Worm (Caenorhabditis elegans) whole organism, L4 larva: ENCODE data around the gene ZK829.7.

ENCODE experiments used
- F10B5.3 ChIP-seq: sonication (generic microtip); optimal IDR thresholded peaks from 2 replicates; lab custom pipeline; 2016; ENCODE audit warnings: mild to moderate bottlenecking, missing genetic modification characterization, missing compliant biosample characterization
- F26F4.8 ChIP-seq: fragments of 200-800 bp; sonication (Bioruptor generic); conservative IDR thresholded peaks from 2 replicates; pipeline ENCODE4 v1.3.6; 2022; ENCODE audit warnings: missing genetic modification characterization, missing compliant biosample characterization
- F49E8.2 ChIP-seq: sonication (generic microtip); optimal IDR thresholded peaks from 2 replicates; lab custom pipeline; 2016; ENCODE audit warnings: missing compliant biosample characterization, mild to moderate bottlenecking, missing genetic modification characterization, borderline replicate concordance
- T20F7.1 ChIP-seq: fragments of 200-800 bp; sonication (Bioruptor generic); optimal IDR thresholded peaks from 2 replicates; lab custom pipeline; 2018; ENCODE audit warnings: mild to moderate bottlenecking, missing genetic modification characterization, missing compliant biosample characterization
- ZK337.2 ChIP-seq: fragments of 200-800 bp; sonication (Bioruptor generic); IDR thresholded peaks from 2 replicates; pipeline ENCODE4 v1.3.6; 2022; ENCODE audit warnings: missing genetic modification reagents, missing genetic modification characterization, missing compliant biosample characterization
- ZK546.5 ChIP-seq, 2 experiments: sonication (generic microtip); optimal IDR thresholded peaks; 2 replicates each; lab custom pipeline; 2017; ENCODE audit warnings: missing biosample characterization in 2 of 2, missing genetic modification characterization in 2 of 2
- aha-1 ChIP-seq: fragments of 150-350 bp; peaks from one replicate; lab custom pipeline; 2014; ENCODE audit warnings: missing biosample characterization, missing genetic modification characterization
- aly-2 ChIP-seq: sonication (generic microtip); optimal IDR thresholded peaks from 2 replicates; lab custom pipeline; 2018; ENCODE audit warnings: missing biosample characterization, missing genetic modification characterization
- arid-1 ChIP-seq: fragments of 200-800 bp; sonication (Bioruptor generic); conservative IDR thresholded peaks from 2 replicates; pipeline ENCODE4 v1.3.6; 2022; ENCODE audit warnings: missing genetic modification reagents, missing genetic modification characterization, missing compliant biosample characterization
- ceh-20 ChIP-seq: fragments of 200-800 bp; sonication (Bioruptor generic); IDR thresholded peaks from 2 replicates; pipeline ENCODE4 v1.3.6; 2022; ENCODE audit warnings: missing genetic modification reagents, missing genetic modification characterization, missing compliant biosample characterization
- cey-2 ChIP-seq: sonication (generic microtip); optimal IDR thresholded peaks from 3 replicates; lab custom pipeline; 2017; ENCODE audit warnings: missing genetic modification characterization, mild to moderate bottlenecking, missing compliant biosample characterization, antibody characterized with exemption, borderline replicate concordance; ENCODE audit not compliant: insufficient read depth
- daf-12 ChIP-seq: fragments of 150-350 bp; optimal IDR thresholded peaks from 2 replicates; lab custom pipeline; 2014; ENCODE audit warnings: missing biosample characterization, missing genetic modification reagents, missing genetic modification characterization
- daf-8 ChIP-seq: fragments of 200-800 bp; sonication (Bioruptor generic); IDR thresholded peaks from 2 replicates; pipeline ENCODE4 v1.3.6; 2022; ENCODE audit warnings: missing genetic modification characterization, missing compliant biosample characterization
- dmd-6 ChIP-seq: fragments of 200-800 bp; sonication (Bioruptor generic); IDR thresholded peaks from 2 replicates; pipeline ENCODE4 v1.3.6; 2022; ENCODE audit warnings: missing genetic modification reagents, missing genetic modification characterization, missing compliant biosample characterization
- dmd-8 ChIP-seq: fragments of 200-800 bp; sonication (Bioruptor generic); IDR thresholded peaks from 2 replicates; pipeline ENCODE4 v1.3.6; 2022; ENCODE audit warnings: missing genetic modification characterization, missing compliant biosample characterization
- dpl-1 ChIP-seq: fragments of 150-350 bp; optimal IDR thresholded peaks from 2 replicates; lab custom pipeline; 2014; ENCODE audit warnings: missing biosample characterization, missing genetic modification reagents, missing genetic modification characterization
- duxl-1 ChIP-seq: sonication (generic microtip); optimal IDR thresholded peaks from 2 replicates; lab custom pipeline; 2016; ENCODE audit warnings: mild to moderate bottlenecking, missing genetic modification characterization, moderate library complexity, missing compliant biosample characterization; ENCODE audit not compliant: poor library complexity
- dve-1 ChIP-seq: sonication (generic microtip); optimal IDR thresholded peaks from 2 replicates; lab custom pipeline; 2017; ENCODE audit warnings: antibody characterized with exemption, mild to moderate bottlenecking, missing genetic modification characterization, missing compliant biosample characterization; ENCODE audit not compliant: insufficient read depth
- fkh-10 ChIP-seq: fragments of 150-350 bp; optimal IDR thresholded peaks from 2 replicates; lab custom pipeline; 2014; ENCODE audit warnings: missing biosample characterization, missing genetic modification reagents, missing genetic modification characterization
- gei-8 ChIP-seq: fragments of 200-800 bp; sonication (Bioruptor generic); optimal IDR thresholded peaks from 2 replicates; lab custom pipeline; 2018; ENCODE audit warnings: mild to moderate bottlenecking, missing genetic modification characterization, missing compliant biosample characterization
- hlh-30 ChIP-seq: sonication (generic microtip); optimal IDR thresholded peaks from 2 replicates; lab custom pipeline; 2017; ENCODE audit warnings: antibody characterized with exemption, mild to moderate bottlenecking, missing genetic modification characterization, missing compliant biosample characterization; ENCODE audit not compliant: insufficient read depth
- hmg-1.1 ChIP-seq: fragments of 200-800 bp; sonication (Bioruptor generic); IDR thresholded peaks from 2 replicates; pipeline ENCODE4 v1.3.6; 2022; ENCODE audit warnings: missing genetic modification reagents, missing genetic modification characterization, missing compliant biosample characterization
- jun-1 ChIP-seq: fragments of 150-350 bp; optimal IDR thresholded peaks from 2 replicates; lab custom pipeline; 2014; ENCODE audit warnings: missing biosample characterization, missing genetic modification reagents, missing genetic modification characterization
- lin-1 ChIP-seq: fragments of 200-800 bp; sonication (Bioruptor generic); IDR thresholded peaks from 2 replicates; pipeline ENCODE4 v1.3.6; 2022; ENCODE audit warnings: missing genetic modification reagents, missing genetic modification characterization, missing compliant biosample characterization
- lin-29 ChIP-seq: fragments of 200-800 bp; sonication (Bioruptor generic); IDR thresholded peaks from 2 replicates; pipeline ENCODE4 v1.3.6; 2022; ENCODE audit warnings: missing genetic modification reagents, missing genetic modification characterization, missing compliant biosample characterization
- lsy-2 ChIP-seq, 2 experiments: fragments of 150-350 bp in 1 of 2; sonication (generic microtip) in 1 of 2; optimal IDR thresholded peaks; 2 replicates each; lab custom pipeline; 2014 to 2017; ENCODE audit warnings: missing biosample characterization in 2 of 2, missing genetic modification characterization in 2 of 2
- madf-9 ChIP-seq: fragments of 200-800 bp; sonication (Bioruptor generic); conservative IDR thresholded peaks from 2 replicates; pipeline ENCODE4 v1.3.6; 2022; ENCODE audit warnings: missing genetic modification reagents, missing genetic modification characterization, missing compliant biosample characterization
- mdt-29 ChIP-seq: fragments of 200-800 bp; sonication (Bioruptor generic); IDR thresholded peaks from 2 replicates; pipeline ENCODE4 v1.3.6; 2022; ENCODE audit warnings: missing genetic modification reagents, missing genetic modification characterization, missing compliant biosample characterization
- mxl-2 ChIP-seq: fragments of 200-800 bp; sonication (Bioruptor generic); conservative IDR thresholded peaks from 2 replicates; pipeline ENCODE4 v1.3.6; 2022; ENCODE audit warnings: missing genetic modification reagents, missing genetic modification characterization, missing compliant biosample characterization
- mxl-3 ChIP-seq: fragments of 200-800 bp; sonication (Bioruptor generic); optimal IDR thresholded peaks from 2 replicates; lab custom pipeline; 2018; ENCODE audit warnings: mild to moderate bottlenecking, missing genetic modification characterization, missing compliant biosample characterization
- nhr-10 ChIP-seq: fragments of 150-350 bp; optimal IDR thresholded peaks from 2 replicates; lab custom pipeline; 2014; ENCODE audit warnings: missing biosample characterization, missing genetic modification characterization
- nhr-102 ChIP-seq: sonication (generic microtip); optimal IDR thresholded peaks from 2 replicates; lab custom pipeline; 2016; ENCODE audit warnings: mild to moderate bottlenecking, missing genetic modification characterization, moderate library complexity, missing compliant biosample characterization
- nhr-28 ChIP-seq: fragments of 150-350 bp; optimal IDR thresholded peaks from 2 replicates; lab custom pipeline; 2014; ENCODE audit warnings: missing biosample characterization, missing genetic modification characterization
- nhr-48 ChIP-seq: sonication (generic microtip); optimal IDR thresholded peaks from 2 replicates; lab custom pipeline; 2016; ENCODE audit warnings: mild to moderate bottlenecking, missing genetic modification characterization, missing compliant biosample characterization
- pha-4 ChIP-seq, 2 experiments: fragments of 150-350 bp in 1 of 2; fragments of 200-800 bp in 1 of 2; sonication (Bioruptor generic) in 1 of 2; IDR thresholded peaks in 1 of 2; optimal IDR thresholded peaks in 1 of 2; 2 replicates each; pipeline versions ENCODE4 v1.3.6 to Lab custom; 2014 to 2022; ENCODE audit warnings: missing genetic modification characterization in 2 of 2, missing genetic modification reagents in 2 of 2, missing biosample characterization in 1 of 2, missing compliant biosample characterization in 1 of 2
- pqm-1 ChIP-seq: sonication (generic microtip); optimal IDR thresholded peaks from 2 replicates; lab custom pipeline; 2017; ENCODE audit warnings: missing biosample characterization, missing genetic modification characterization
- rbr-2 ChIP-seq: sonication (generic microtip); optimal IDR thresholded peaks from 2 replicates; lab custom pipeline; 2016; ENCODE audit warnings: missing genotype, missing genetic modification characterization, missing compliant biosample characterization
- skn-1 ChIP-seq: fragments of 150-350 bp; optimal IDR thresholded peaks from 2 replicates; lab custom pipeline; 2014; ENCODE audit warnings: missing biosample characterization, missing genetic modification characterization
- snpc-4 ChIP-seq: fragments of 150-350 bp; optimal IDR thresholded peaks from 2 replicates; lab custom pipeline; 2014; ENCODE audit warnings: missing biosample characterization, missing genetic modification characterization
- tra-1 ChIP-seq: fragments of 200-800 bp; sonication (Bioruptor generic); IDR thresholded peaks from 2 replicates; pipeline ENCODE4 v1.3.6; 2022; ENCODE audit warnings: missing genetic modification reagents, missing genetic modification characterization, missing compliant biosample characterization
- unc-130 ChIP-seq: sonication (generic microtip); optimal IDR thresholded peaks from 2 replicates; lab custom pipeline; 2016; ENCODE audit warnings: missing genetic modification reagents, missing genetic modification characterization, missing compliant biosample characterization
- zag-1 ChIP-seq: fragments of 150-350 bp; optimal IDR thresholded peaks from 2 replicates; lab custom pipeline; 2014; ENCODE audit warnings: missing biosample characterization, missing genetic modification characterization
- zfp-2 ChIP-seq: sonication (generic microtip); optimal IDR thresholded peaks from 2 replicates; lab custom pipeline; 2016; ENCODE audit warnings: mild to moderate bottlenecking, missing genetic modification characterization, missing compliant biosample characterization

The ZK829.7 gene

ce11 chrIV:11928388-11928787, 32.9 kb downstream of the ZK829.7 start (continued):
- TF ChIP-seq T20F7.1: no peak
- TF ChIP-seq dmd-8 (GFP tag; lab: Robert Waterston, UW): peak; percentile 87; the same call in 1 of the 2 replicates
- 0 out of 2 replicates have a peak, but pooled peaks have one; percentile 53 for TF ChIP-seq lin-1 (GFP tag; lab: Robert Waterston, UW)
- TF ChIP-seq F26F4.8 (GFP tag; lab: Robert Waterston, UW): peak; percentile 59; the same call in 1 of the 2 replicates
- TF ChIP-seq F49E8.2 (tag; lab: Kevin White, UChicago): peak; percentile 34
- no peak for TF ChIP-seq gei-8 (GFP tag; lab: Kevin White, UChicago)
- peak; percentile 45 for TF ChIP-seq rbr-2 (tag; lab: Kevin White, UChicago)
- TF ChIP-seq zfp-2: no peak
- TF ChIP-seq lin-29: no peak
- peak; percentile 96 for TF ChIP-seq aha-1 (tag; lab: Kevin White, UChicago)
- no peak for TF ChIP-seq mxl-2 (GFP tag; lab: Robert Waterston, UW)
- TF ChIP-seq pqm-1 (tag; lab: Kevin White, UChicago): no peak
- no peak for TF ChIP-seq daf-12 (tag; lab: Kevin White, UChicago)
- peak; percentile 6 for TF ChIP-seq nhr-48 (tag; lab: Kevin White, UChicago)
- peak; percentile 40 for TF ChIP-seq nhr-28 (tag; lab: Kevin White, UChicago)
- TF ChIP-seq ceh-20 (GFP tag; lab: Robert Waterston, UW): 0 out of 2 replicates have a peak, but pooled peaks have one; percentile 45
- TF ChIP-seq ZK546.5 (tag; optimal IDR thresholded peaks at IDR 0.05; lab: Kevin White, UChicago): no peak
- TF ChIP-seq madf-9 (GFP tag; lab: Robert Waterston, UW): no peak
- TF ChIP-seq arid-1: peak; percentile 71
- TF ChIP-seq skn-1: no peak
- TF ChIP-seq jun-1 (tag; lab: Kevin White, UChicago): no peak
- no peak for TF ChIP-seq unc-130 (GFP tag; lab: Kevin White, UChicago)
- TF ChIP-seq nhr-10 (tag; lab: Kevin White, UChicago): no peak
- no peak for TF ChIP-seq F10B5.3 (tag; lab: Kevin White, UChicago)
- no peak for TF ChIP-seq daf-8 (GFP tag; lab: Robert Waterston, UW)
- no peak for TF ChIP-seq snpc-4 (tag; lab: Kevin White, UChicago)
- TF ChIP-seq hmg-1.1 (GFP tag; lab: Robert Waterston, UW): peak; percentile 68
- no peak; the same call in 1 of the 2 replicates for TF ChIP-seq mdt-29
- peak; percentile 74 for TF ChIP-seq dmd-6 (GFP tag; lab: Robert Waterston, UW)
- 0 out of 2 replicates have a peak, but pooled peaks have one; percentile 33 for TF ChIP-seq tra-1 (GFP tag; lab: Robert Waterston, UW)
- TF ChIP-seq zag-1: no peak
- TF ChIP-seq duxl-1 (tag; lab: Kevin White, UChicago): peak; percentile 63
- no peak for TF ChIP-seq dpl-1 (GFP tag; lab: Kevin White, UChicago)
- TF ChIP-seq mxl-3 (GFP tag; lab: Kevin White, UChicago): peak; percentile 53
- TF ChIP-seq cey-2: no peak
- peak; percentile 47; the same call in 1 of the 2 replicates for TF ChIP-seq ZK337.2
- peak; percentile 60 for TF ChIP-seq hlh-30 (tag; lab: Kevin White, UChicago)
- TF ChIP-seq aly-2: no peak
- TF ChIP-seq nhr-102: peak; percentile 21
- TF ChIP-seq lsy-2 (tag; optimal IDR thresholded peaks at IDR 0.05; lab: Kevin White, UChicago): peak in 1 of 2 experiments; percentile 48
- TF ChIP-seq pha-4 (GFP tag; IDR thresholded peaks at IDR 0.05; lab: Robert Waterston, UW): no peak
- TF ChIP-seq pha-4 (tag; optimal IDR thresholded peaks at IDR 0.05; lab: Kevin White, UChicago): no peak
- TF ChIP-seq dve-1 (tag; lab: Kevin White, UChicago): peak; percentile 31
- no peak for TF ChIP-seq fkh-10
